Worm (Caenorhabditis elegans): ENCODE measurements around the gene M04G7.1.

Gene M04G7.1

DNA sequence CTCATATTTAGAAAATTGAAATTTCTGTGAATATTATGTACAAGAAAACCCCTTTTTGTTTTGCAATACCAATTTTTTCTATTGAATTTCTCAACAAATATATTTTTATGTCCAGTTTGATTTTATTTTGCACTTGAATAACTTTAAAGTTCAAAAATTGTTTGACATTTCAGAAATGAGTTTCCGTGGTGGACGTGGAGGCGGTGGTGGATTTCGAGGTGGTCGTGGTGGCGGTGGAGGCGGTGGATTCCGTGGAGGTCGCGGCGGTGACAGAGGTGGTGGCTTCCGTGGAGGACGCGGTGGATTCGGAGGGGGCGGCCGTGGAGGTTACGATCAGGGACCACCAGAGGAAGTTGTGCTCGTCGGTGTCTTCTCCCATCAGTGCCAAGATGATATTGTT is 29.6 kb upstream of the M04G7.1 start, which contains the start of gene garr-1:
garr-1 (plus strand) TSS at position 174 of the 400 bp plus-strand sequence.
- TF ChIP-seq hmbx-1 (tag; optimal IDR thresholded peaks at IDR 0.05) (no peak), hnd-1 (tag; optimal IDR thresholded peaks at IDR 0.05) (no peak), B0310.2 (tag; optimal IDR thresholded peaks at IDR 0.05) (no peak), tbx-37 (GFP tag; conservative IDR thresholded peaks at IDR 0.05) (no peak), ceh-13 (GFP tag; optimal IDR thresholded peaks at IDR 0.05) (no peak), sea-1 (GFP tag; conservative IDR thresholded peaks at IDR 0.05) (no peak), pes-1 (GFP tag; IDR thresholded peaks at IDR 0.05) (no peak), aly-1 (tag; optimal IDR thresholded peaks at IDR 0.05) (no peak), ceh-36 (tag; optimal IDR thresholded peaks at IDR 0.05) (no peak), F13C5.2 (tag; optimal IDR thresholded peaks at IDR 0.05) (no peak), ets-7 (tag; optimal IDR thresholded peaks at IDR 0.05) (no peak), scrt-1 (GFP tag; IDR thresholded peaks at IDR 0.05) (no peak)

DNA sequence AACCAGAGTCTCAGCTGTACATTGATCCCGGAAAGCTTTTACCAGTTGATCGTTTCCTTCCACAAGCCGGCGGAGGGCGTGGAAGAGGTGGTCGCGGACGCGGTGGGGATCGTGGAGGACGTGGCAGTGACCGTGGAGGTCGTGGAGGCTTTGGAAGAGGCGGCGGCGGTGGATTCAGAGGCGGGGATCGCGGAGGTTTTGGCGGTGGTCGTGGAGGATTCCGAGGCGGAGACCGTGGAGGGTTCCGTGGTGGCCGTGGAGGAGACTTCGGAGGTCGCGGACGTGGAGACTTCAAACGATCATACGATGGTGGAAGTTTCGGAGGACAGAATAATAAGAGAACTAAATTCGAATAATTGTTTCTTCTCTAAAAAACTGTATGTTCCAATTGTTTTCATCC is 29.0 kb upstream of the M04G7.1 start:
- TF ChIP-seq tbx-37 (GFP tag; conservative IDR thresholded peaks at IDR 0.05) = no peak

DNA sequence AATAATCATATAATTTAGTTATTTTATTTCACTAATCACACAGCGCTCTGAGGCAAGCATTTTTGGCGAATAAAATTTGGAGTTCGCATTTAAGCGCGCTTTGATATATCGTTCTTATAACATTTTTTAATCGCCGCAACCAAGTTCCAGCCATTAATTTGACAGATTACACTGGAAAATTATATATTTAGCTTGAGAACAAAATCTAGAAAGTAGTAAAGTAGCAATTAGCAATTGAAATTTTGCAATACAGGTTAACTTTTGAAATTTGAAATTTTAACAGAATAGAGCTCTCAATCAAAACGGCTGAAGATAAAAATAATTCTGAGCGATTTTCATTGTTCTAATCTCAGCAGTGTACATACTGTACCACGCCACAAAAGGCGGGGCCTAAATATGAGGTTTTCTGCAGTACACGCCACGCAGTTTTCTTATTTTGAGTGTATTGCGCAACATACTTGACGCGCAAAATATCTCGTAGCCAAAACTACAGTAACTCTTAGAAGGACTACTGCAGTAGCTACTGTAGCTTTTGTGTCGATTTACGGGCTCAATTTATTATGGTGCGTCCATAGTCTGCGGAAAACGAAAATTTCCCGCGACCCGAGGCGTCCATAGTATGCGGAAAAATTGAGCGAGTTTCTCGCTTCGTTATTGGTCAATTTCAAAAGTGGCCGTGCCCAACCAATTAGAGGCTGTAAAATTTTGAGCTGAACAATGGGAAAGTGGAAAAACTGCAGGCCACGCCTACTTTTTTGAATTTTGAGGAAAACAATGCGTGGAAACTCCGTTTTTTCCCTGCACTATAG is 28.3 kb upstream of the M04G7.1 start:
- TF ChIP-seq scrt-1 (GFP tag; IDR thresholded peaks at IDR 0.05) = no peak
- TF ChIP-seq pes-1 (GFP tag; IDR thresholded peaks at IDR 0.05) = 0 out of 2 replicates have a peak, but pooled peaks have one; percentile 17
- TF ChIP-seq hmbx-1 (tag; optimal IDR thresholded peaks at IDR 0.05) = no peak
- no peak for TF ChIP-seq tra-4 (tag; optimal IDR thresholded peaks at IDR 0.05)
- TF ChIP-seq ama-1 (optimal IDR thresholded peaks at IDR 0.05) = no peak
- no peak for TF ChIP-seq ets-7 (tag; optimal IDR thresholded peaks at IDR 0.05)
- no peak for TF ChIP-seq tbx-37 (GFP tag; conservative IDR thresholded peaks at IDR 0.05)

DNA sequence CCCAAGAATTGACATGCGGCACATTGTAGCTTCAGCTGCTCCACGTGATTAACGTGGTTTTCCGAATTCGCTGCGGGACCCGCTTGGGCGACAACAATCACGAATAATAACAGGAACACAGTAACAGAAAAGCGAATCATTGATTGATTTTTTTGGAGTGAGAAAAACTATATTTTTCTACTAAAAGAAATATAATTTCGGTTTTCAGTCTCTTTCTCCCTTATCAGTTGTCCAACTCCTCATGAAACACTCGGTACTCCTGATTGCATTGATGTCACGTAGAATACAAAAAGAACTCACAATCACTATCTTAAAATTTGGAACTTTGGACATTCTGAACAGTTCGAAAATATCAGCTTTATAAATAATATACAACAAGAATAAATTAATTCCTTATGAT is 26.7 kb upstream of the M04G7.1 start, which contains the start of gene Y66H1A.5:
Y66H1A.5 (minus strand) TSS at position 265 of the 400 bp plus-strand sequence.
- no peak for TF ChIP-seq flt-1 (GFP tag; IDR thresholded peaks at IDR 0.05)

DNA sequence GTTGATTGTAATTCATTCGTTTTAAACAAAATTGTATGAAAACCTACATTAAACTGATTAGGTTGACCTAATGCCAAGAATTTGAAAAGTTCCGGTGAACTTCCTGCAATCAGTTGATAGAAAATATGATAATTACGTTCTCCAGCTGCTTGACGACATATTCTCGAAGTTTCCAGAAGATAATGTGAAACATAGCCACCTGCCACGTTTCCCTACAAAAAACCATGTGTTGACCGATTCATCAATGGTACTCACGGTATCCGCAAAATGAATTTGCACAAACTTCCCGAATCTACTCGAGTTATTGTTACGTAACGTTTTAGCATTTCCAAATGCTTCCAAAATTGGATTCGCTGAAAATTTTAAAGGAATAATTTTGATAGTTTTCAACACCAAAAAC is 17.2 kb upstream of the M04G7.1 start:
- no peak for TF ChIP-seq ama-1 (optimal IDR thresholded peaks at IDR 0.05)

DNA sequence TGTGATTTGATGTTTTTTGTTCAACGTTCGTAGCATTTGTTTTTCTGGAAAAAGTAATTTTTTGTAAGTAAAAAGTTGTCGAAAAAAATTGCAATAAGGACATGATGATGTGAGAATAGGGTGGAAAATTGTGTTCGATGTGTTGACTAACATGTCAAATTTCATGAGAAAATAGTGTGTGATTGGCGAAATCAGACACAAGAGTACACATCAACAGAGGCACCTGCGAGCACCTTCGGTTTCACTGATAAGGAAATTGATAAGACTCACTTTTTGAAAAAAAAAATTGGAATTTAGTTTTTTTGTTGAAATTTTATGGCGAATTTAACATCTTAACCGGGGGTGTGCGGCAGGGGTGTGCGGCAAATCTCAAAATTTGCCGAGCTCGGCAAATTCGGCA is 15.1 kb upstream of the M04G7.1 start, which contains the start of gene hum-8:
hum-8 (minus strand) TSS at position 46 of the 400 bp plus-strand sequence.
- TF ChIP-seq tbx-37 (GFP tag; conservative IDR thresholded peaks at IDR 0.05) (no peak), flt-1 (GFP tag; IDR thresholded peaks at IDR 0.05) (no peak), hmg-4 (GFP tag; optimal IDR thresholded peaks at IDR 0.05) (no peak), tra-4 (tag; optimal IDR thresholded peaks at IDR 0.05) (no peak), ama-1 (optimal IDR thresholded peaks at IDR 0.05) (no peak), B0310.2 (tag; optimal IDR thresholded peaks at IDR 0.05) (no peak), tbx-11 (GFP tag; IDR thresholded peaks at IDR 0.05) (no peak), hmbx-1 (tag; optimal IDR thresholded peaks at IDR 0.05) (no peak), ceh-13 (GFP tag; optimal IDR thresholded peaks at IDR 0.05) (no peak), pes-1 (GFP tag; IDR thresholded peaks at IDR 0.05) (no peak), scrt-1 (GFP tag; IDR thresholded peaks at IDR 0.05) (no peak), hnd-1 (tag; optimal IDR thresholded peaks at IDR 0.05) (no peak), F13C5.2 (tag; optimal IDR thresholded peaks at IDR 0.05) (no peak), ceh-36 (tag; optimal IDR thresholded peaks at IDR 0.05) (no peak), ets-7 (tag; optimal IDR thresholded peaks at IDR 0.05) (no peak), aly-1 (tag; optimal IDR thresholded peaks at IDR 0.05) (no peak), sea-1 (GFP tag; conservative IDR thresholded peaks at IDR 0.05) (no peak)

DNA sequence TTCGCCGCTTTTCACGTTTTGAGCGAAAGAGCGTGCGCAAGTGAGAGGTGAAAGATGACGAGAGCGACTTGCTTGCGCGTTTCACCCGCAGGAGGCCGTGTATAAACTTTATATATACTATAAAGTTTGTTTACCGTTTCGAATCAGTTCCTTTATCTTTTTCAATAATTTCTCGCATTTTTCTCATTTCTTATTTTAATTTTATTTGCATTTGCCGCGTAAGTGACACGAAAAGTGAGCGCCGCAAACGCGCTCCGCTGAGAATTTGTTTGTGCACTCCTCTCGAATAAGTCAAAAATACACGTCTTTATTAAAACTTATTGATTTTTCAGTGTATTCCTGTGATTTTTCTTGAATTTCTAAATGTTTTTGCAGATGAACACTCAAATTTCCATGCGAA is 12.0 kb upstream of the M04G7.1 start, which contains the start of gene mrpl-55:
mrpl-55 (plus strand) TSS at position 364 of the 400 bp plus-strand sequence.
- no peak for TF ChIP-seq hnd-1 (tag; optimal IDR thresholded peaks at IDR 0.05)
- peak; percentile 72 for TF ChIP-seq F13C5.2 (tag; optimal IDR thresholded peaks at IDR 0.05)
- TF ChIP-seq pes-1 (GFP tag; IDR thresholded peaks at IDR 0.05) = 0 out of 2 replicates have a peak, but pooled peaks have one; percentile 26

DNA sequence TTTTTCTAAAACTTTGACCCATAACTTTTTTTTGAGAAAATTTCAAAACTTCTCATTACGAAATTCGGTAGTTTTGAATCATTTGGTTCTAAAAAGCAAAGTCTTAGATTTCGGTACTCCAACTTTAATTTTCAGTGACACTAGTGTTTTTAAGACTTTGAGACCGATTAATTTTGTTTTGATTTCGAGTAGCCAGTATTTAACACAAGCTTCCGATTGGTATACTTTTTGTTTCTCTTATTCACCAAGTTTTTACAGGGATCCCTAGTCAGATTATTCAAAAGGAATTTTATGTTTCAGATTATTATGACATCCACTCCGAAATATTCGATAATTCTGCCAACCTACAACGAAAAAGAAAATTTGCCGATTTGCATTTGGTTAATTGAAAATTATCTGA is 10.2 kb upstream of the M04G7.1 start, which contains the start of gene dpm-1:
dpm-1 (plus strand) TSS at position 301 of the 400 bp plus-strand sequence.
- TF ChIP-seq tra-4 (tag; optimal IDR thresholded peaks at IDR 0.05) = no peak

DNA sequence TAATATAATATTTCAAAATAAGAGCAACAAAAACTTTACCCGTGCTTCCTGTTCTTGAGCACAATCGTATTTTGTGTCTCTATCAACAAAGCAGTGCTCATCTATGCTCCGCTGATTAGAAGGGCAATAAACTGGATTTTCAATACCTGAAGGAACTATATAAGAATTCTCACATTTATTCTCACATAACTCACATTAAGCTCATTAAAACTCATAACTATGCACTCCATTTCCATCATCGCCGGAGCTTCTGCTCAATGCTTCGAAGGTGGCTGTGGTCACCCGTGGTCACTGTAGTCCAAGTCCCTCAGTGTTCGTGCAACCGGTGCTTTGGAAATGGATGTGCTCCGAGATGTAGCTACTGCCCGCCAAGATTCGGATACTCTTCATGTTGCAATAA is 768 bp upstream of the M04G7.1 start, which contains the start of the genes Y66H1A.8 and M04G7.5:
Y66H1A.8 (minus strand) TSS at position 101 of the 400 bp plus-strand sequence.
M04G7.5 (plus strand) TSS at position 258 of the 400 bp plus-strand sequence.
- TF ChIP-seq F13C5.2 (tag; optimal IDR thresholded peaks at IDR 0.05) (no peak), tbx-11 (GFP tag; IDR thresholded peaks at IDR 0.05) (no peak), scrt-1 (GFP tag; IDR thresholded peaks at IDR 0.05) (no peak), flt-1 (GFP tag; IDR thresholded peaks at IDR 0.05) (no peak)
